Worm (Caenorhabditis elegans): Measurements from ENCODE around the gene sru-29.
A peak's percentile ranks its signal among the peaks of the same experiment; 100 is the strongest.

sru-29 gene

ce11 chrV:9786721-9787131 is 24.5 kb upstream of the sru-29 start, which contains the start of gene F46B6.6 (continued):
- no peak for TF ChIP-seq F39B2.1 (GFP tag; IDR thresholded peaks at IDR 0.05)
- TF ChIP-seq lsl-1 (GFP tag; optimal IDR thresholded peaks at IDR 0.05), result peak; percentile 12
- TF ChIP-seq Y95B8A.8 (GFP tag; IDR thresholded peaks at IDR 0.05), result no peak
- TF ChIP-seq B0035.1 (tag; optimal IDR thresholded peaks at IDR 0.05), result peak; percentile 3
- TF ChIP-seq ceh-58 (GFP tag; IDR thresholded peaks at IDR 0.05), result no peak
- TF ChIP-seq T26A5.8 (tag; optimal IDR thresholded peaks at IDR 0.05), result no peak
- TF ChIP-seq akir-1 (GFP tag; optimal IDR thresholded peaks at IDR 0.05), result no peak
- TF ChIP-seq ekl-4 (GFP tag; IDR thresholded peaks at IDR 0.05), result peak; percentile 50; the same call in 1 of the 2 replicates
- TF ChIP-seq B0019.2 (GFP tag; conservative IDR thresholded peaks at IDR 0.05), result no peak
- TF ChIP-seq hlh-12 (tag; optimal IDR thresholded peaks at IDR 0.05), result no peak
- peak; percentile 33 for TF ChIP-seq snpc-4 (GFP tag; optimal IDR thresholded peaks at IDR 0.05)
- no peak for TF ChIP-seq snpc-4 (tag; optimal IDR thresholded peaks at IDR 0.05)
- no peak for TF ChIP-seq dpl-1 (GFP tag; optimal IDR thresholded peaks at IDR 0.05)
- TF ChIP-seq bed-1 (GFP tag; IDR thresholded peaks at IDR 0.05), result no peak
- TF ChIP-seq pbrm-1 (GFP tag; IDR thresholded peaks at IDR 0.05), result 0 out of 2 replicates have a peak, but pooled peaks have one; percentile 19
- TF ChIP-seq B0261.1 (tag; optimal IDR thresholded peaks at IDR 0.05), result no peak
- no peak for TF ChIP-seq nhr-179 (tag; optimal IDR thresholded peaks at IDR 0.05)
- 0 out of 2 replicates have a peak, but pooled peaks have one; percentile 41 for TF ChIP-seq Y56A3A.18 (GFP tag; IDR thresholded peaks at IDR 0.05)
- TF ChIP-seq nhr-120 (GFP tag; IDR thresholded peaks at IDR 0.05), result no peak
- TF ChIP-seq egl-18 (GFP tag; IDR thresholded peaks at IDR 0.05), result no peak
- TF ChIP-seq Y53F4B.3 (GFP tag; IDR thresholded peaks at IDR 0.05), result no peak
- TF ChIP-seq unc-62 (GFP tag; optimal IDR thresholded peaks at IDR 0.05), result no peak
- TF ChIP-seq hsf-1 (GFP tag; IDR thresholded peaks at IDR 0.05), result peak; percentile 68
- no peak for TF ChIP-seq ceh-91 (GFP tag; IDR thresholded peaks at IDR 0.05)
- peak; percentile 60; the same call in 1 of the 2 replicates for TF ChIP-seq madf-3 (GFP tag; IDR thresholded peaks at IDR 0.05)
- no peak; the same call in 1 of the 2 replicates for TF ChIP-seq madf-8 (GFP tag; conservative IDR thresholded peaks at IDR 0.05)
- TF ChIP-seq hrde-1 (tag; optimal IDR thresholded peaks at IDR 0.05; ENCODE audit: borderline replicate concordance), result no peak
- TF ChIP-seq ama-1 (optimal IDR thresholded peaks at IDR 0.05), result peak; percentile 72
- TF ChIP-seq ama-1 (GFP tag; optimal IDR thresholded peaks at IDR 0.05), result peak; percentile 14 to 36
- peak; percentile 14 for TF ChIP-seq tbp1 (GFP tag; optimal IDR thresholded peaks at IDR 0.05)
- TF ChIP-seq gei-17 (GFP tag; optimal IDR thresholded peaks at IDR 0.05), result no peak
- no peak for TF ChIP-seq ztf-18 (tag; optimal IDR thresholded peaks at IDR 0.05)
- TF ChIP-seq hmg-1.2 (GFP tag; IDR thresholded peaks at IDR 0.05), result peak; percentile 27; the same call in 1 of the 2 replicates
- no peak for TF ChIP-seq sptf-2 (GFP tag; optimal IDR thresholded peaks at IDR 0.05)
- no peak for TF ChIP-seq somi-1 (GFP tag; optimal IDR thresholded peaks at IDR 0.05)
- peak; percentile 12 for TF ChIP-seq tlf-1 (GFP tag; optimal IDR thresholded peaks at IDR 0.05)
- peak in 1 of 2 experiments; percentile 41 for TF ChIP-seq let-607 (tag; optimal IDR thresholded peaks at IDR 0.05)
- no peak for TF ChIP-seq nfya-2 (GFP tag; IDR thresholded peaks at IDR 0.05)
- TF ChIP-seq die-1 (tag; optimal IDR thresholded peaks at IDR 0.05), result peak; percentile 15
- TF ChIP-seq dpff-1 (tag; optimal IDR thresholded peaks at IDR 0.05), result no peak
- no peak for TF ChIP-seq F55B11.4 (tag; optimal IDR thresholded peaks at IDR 0.05; ENCODE audit: borderline replicate concordance, insufficient read depth)

All from whole organism, young adult.